Worm (Caenorhabditis elegans) whole organism, midembryonic: ENCODE data around the gene C54F6.18.

ENCODE experiments used
- T22C8.4 ChIP-seq: fragments of 200-800 bp; sonication (Bioruptor generic); IDR thresholded peaks from 2 replicates; pipeline ENCODE4 v1.3.6; 2022; ENCODE audit warnings: missing genetic modification characterization, missing compliant biosample characterization
- flt-1 ChIP-seq: fragments of 200-800 bp; sonication (Bioruptor generic); IDR thresholded peaks from 2 replicates; pipeline ENCODE4 v1.3.6; 2022; ENCODE audit warnings: missing genetic modification characterization, missing compliant biosample characterization
- med-1 ChIP-seq: sonication (generic microtip); optimal IDR thresholded peaks from 2 replicates; lab custom pipeline; 2017; ENCODE audit warnings: missing genetic modification characterization, mild to moderate bottlenecking, missing compliant biosample characterization, antibody characterized with exemption, missing genetic modification reagents; ENCODE audit not compliant: insufficient read depth
- ztf-23 ChIP-seq: fragments of 200-800 bp; sonication (Bioruptor generic); IDR thresholded peaks from 2 replicates; pipeline ENCODE4 v1.3.6; 2022; ENCODE audit warnings: missing genetic modification reagents, missing genetic modification characterization, missing compliant biosample characterization
- ztf-29 ChIP-seq: fragments of 200-800 bp; sonication (Bioruptor generic); IDR thresholded peaks from 2 replicates; pipeline ENCODE4 v1.3.6; 2022; ENCODE audit warnings: missing genetic modification reagents, missing genetic modification characterization, missing compliant biosample characterization

ce11 chrV:7570290-7570689, 44.5 kb downstream of the C54F6.18 start, which contains the start of gene clec-212:
- no peak for TF ChIP-seq ztf-29 (GFP tag; lab: Robert Waterston, UW)
- TF ChIP-seq ztf-23 (GFP tag; lab: Robert Waterston, UW) = no peak
- no peak for TF ChIP-seq flt-1 (GFP tag; lab: Robert Waterston, UW)
- no peak for TF ChIP-seq med-1 (GFP tag; lab: Kevin White, UChicago)
- no peak for TF ChIP-seq T22C8.4 (GFP tag; lab: Robert Waterston, UW)
